Worm (Caenorhabditis elegans) whole organism, early embryonic: ENCODE measurements around the gene F54D5.9.
A peak's percentile ranks its signal among the peaks of the same experiment; 100 is the strongest.

Experiments used
- B0310.2 ChIP-seq: sonication (generic microtip); optimal IDR thresholded peaks from 2 replicates; lab custom pipeline; 2016; ENCODE audit warnings: mild to moderate bottlenecking, missing genetic modification characterization, missing compliant biosample characterization
- F13C5.2 ChIP-seq: sonication (generic microtip); optimal IDR thresholded peaks from 2 replicates; lab custom pipeline; 2017; ENCODE audit warnings: mild to moderate bottlenecking, missing genetic modification characterization, inconsistent platforms, missing compliant biosample characterization
- aly-1 ChIP-seq: sonication (generic microtip); optimal IDR thresholded peaks from 2 replicates; lab custom pipeline; 2016; ENCODE audit warnings: missing genetic modification characterization, missing compliant biosample characterization
- ama-1 ChIP-seq: fragments of 150-350 bp; optimal IDR thresholded peaks from 2 replicates; lab custom pipeline; 2014
- ceh-13 ChIP-seq: fragments of 200-800 bp; sonication (Bioruptor generic); optimal IDR thresholded peaks from 2 replicates; lab custom pipeline; 2018; ENCODE audit warnings: mild to moderate bottlenecking, missing genetic modification characterization, missing compliant biosample characterization
- ceh-36 ChIP-seq: sonication (generic microtip); optimal IDR thresholded peaks from 2 replicates; lab custom pipeline; 2016; ENCODE audit warnings: missing genetic modification characterization, inconsistent platforms, missing compliant biosample characterization
- ets-7 ChIP-seq: sonication (generic microtip); optimal IDR thresholded peaks from 2 replicates; lab custom pipeline; 2016; ENCODE audit warnings: missing genotype, missing genetic modification characterization, missing compliant biosample characterization
- flt-1 ChIP-seq: fragments of 200-800 bp; sonication (Bioruptor generic); IDR thresholded peaks from 2 replicates; pipeline ENCODE4 v1.3.6; 2022; ENCODE audit warnings: missing genetic modification characterization, missing compliant biosample characterization
- hmbx-1 ChIP-seq: sonication (generic microtip); optimal IDR thresholded peaks from 2 replicates; lab custom pipeline; 2016; ENCODE audit warnings: mild to moderate bottlenecking, missing genetic modification characterization, missing compliant biosample characterization
- hmg-4 ChIP-seq: fragments of 200-800 bp; sonication (Bioruptor generic); optimal IDR thresholded peaks from 2 replicates; lab custom pipeline; 2018; ENCODE audit warnings: mild to moderate bottlenecking, missing genetic modification characterization, missing compliant biosample characterization
- hnd-1 ChIP-seq: sonication (generic microtip); optimal IDR thresholded peaks from 2 replicates; lab custom pipeline; 2016; ENCODE audit warnings: missing genetic modification characterization, missing compliant biosample characterization
- pes-1 ChIP-seq: fragments of 200-800 bp; sonication (Bioruptor generic); IDR thresholded peaks from 2 replicates; pipeline ENCODE4 v1.3.6; 2022; ENCODE audit warnings: missing genetic modification reagents, missing genetic modification characterization, missing compliant biosample characterization
- scrt-1 ChIP-seq: fragments of 200-800 bp; sonication (Bioruptor generic); IDR thresholded peaks from 2 replicates; pipeline ENCODE4 v1.3.6; 2022; ENCODE audit warnings: missing genetic modification characterization, missing compliant biosample characterization
- sea-1 ChIP-seq: fragments of 200-800 bp; sonication (Bioruptor generic); conservative IDR thresholded peaks from 2 replicates; pipeline ENCODE4 v1.3.6; 2022; ENCODE audit warnings: missing genetic modification characterization, missing compliant biosample characterization
- tbx-11 ChIP-seq: fragments of 200-800 bp; sonication (Bioruptor generic); IDR thresholded peaks from 2 replicates; pipeline ENCODE4 v1.3.6; 2022; ENCODE audit warnings: missing genetic modification characterization, missing compliant biosample characterization
- tbx-37 ChIP-seq: fragments of 200-800 bp; sonication (Bioruptor generic); conservative IDR thresholded peaks from 2 replicates; pipeline ENCODE4 v1.3.6; 2022; ENCODE audit warnings: missing genetic modification reagents, missing genetic modification characterization, missing compliant biosample characterization
- tra-4 ChIP-seq: sonication (generic microtip); optimal IDR thresholded peaks from 2 replicates; lab custom pipeline; 2017; ENCODE audit warnings: missing genetic modification characterization, missing compliant biosample characterization

The F54D5.9 gene

ce11 chrII:11534429-11535099 is 10.1 kb downstream of the F54D5.9 start, which contains the start of gene Y62F5A.12:
Gene Y62F5A.12 (minus strand): TSS chrII:11534479.
- TF ChIP-seq hnd-1 (tag; lab: Kevin White, UChicago) (peak; percentile 36), tbx-37 (GFP tag; lab: Robert Waterston, UW) (peak; percentile 86), scrt-1 (GFP tag; lab: Robert Waterston, UW) (peak; percentile 71; the same call in 1 of the 2 replicates), hmg-4 (peak; percentile 13), ceh-13 (peak; percentile 14), sea-1 (GFP tag; lab: Robert Waterston, UW) (peak; percentile 79), tbx-11 (GFP tag; lab: Robert Waterston, UW) (peak; percentile 63), flt-1 (GFP tag; lab: Robert Waterston, UW) (peak; percentile 82), pes-1 (GFP tag; lab: Robert Waterston, UW) (peak; percentile 86), ets-7 (tag; lab: Kevin White, UChicago) (peak; percentile 70)

- no peak for TF ChIP-seq B0310.2
- TF ChIP-seq pes-1 (GFP tag; lab: Robert Waterston, UW), result no peak
- no peak for TF ChIP-seq F13C5.2 (tag; lab: Kevin White, UChicago)
- no peak for TF ChIP-seq tra-4 (tag; lab: Kevin White, UChicago)
- TF ChIP-seq ceh-36 (tag; lab: Kevin White, UChicago), result no peak
- TF ChIP-seq ama-1 (lab: Kevin White, UChicago), result no peak
- no peak for TF ChIP-seq ceh-13
- no peak for TF ChIP-seq ets-7 (tag; lab: Kevin White, UChicago)
- TF ChIP-seq tbx-11 (GFP tag; lab: Robert Waterston, UW), result no peak
Measured at ce11 chrII:11533716-11534115, 10.9 kb downstream of the F54D5.9 start, which contains the start of gene mdt-8. Gene mdt-8 (minus strand): TSS chrII:11533816.

- TF ChIP-seq aly-1 (tag; lab: Kevin White, UChicago) (no peak), ceh-36 (tag; lab: Kevin White, UChicago) (no peak), tbx-11 (GFP tag; lab: Robert Waterston, UW) (no peak)
Measured at ce11 chrII:11526954-11527353, 17.7 kb downstream of the F54D5.9 start, which contains the start of gene age-1. Gene age-1 (minus strand): TSS chrII:11527054.

ce11 chrII:11521300-11521699 is 23.3 kb downstream of the F54D5.9 start, which contains the start of gene Y62F5A.10:
Gene Y62F5A.10 (plus strand): TSS chrII:11521600.
- no peak for TF ChIP-seq ceh-36 (tag; lab: Kevin White, UChicago)
- TF ChIP-seq ama-1 (lab: Kevin White, UChicago), result no peak
- no peak for TF ChIP-seq B0310.2
- TF ChIP-seq ceh-13, result no peak
- no peak for TF ChIP-seq tbx-37 (GFP tag; lab: Robert Waterston, UW)
- TF ChIP-seq hnd-1 (tag; lab: Kevin White, UChicago), result no peak
- TF ChIP-seq pes-1 (GFP tag; lab: Robert Waterston, UW), result no peak
- TF ChIP-seq ets-7 (tag; lab: Kevin White, UChicago), result no peak
- TF ChIP-seq sea-1 (GFP tag; lab: Robert Waterston, UW), result no peak
- TF ChIP-seq hmg-4, result no peak

ce11 chrII:11518184-11518583 is 26.4 kb downstream of the F54D5.9 start, which contains the start of gene B0334.10:
Gene B0334.10 (plus strand): TSS chrII:11518484.
- TF ChIP-seq scrt-1 (GFP tag; lab: Robert Waterston, UW), result no peak
- TF ChIP-seq pes-1 (GFP tag; lab: Robert Waterston, UW), result no peak
- TF ChIP-seq flt-1 (GFP tag; lab: Robert Waterston, UW), result no peak
- no peak for TF ChIP-seq F13C5.2 (tag; lab: Kevin White, UChicago)
- no peak for TF ChIP-seq ceh-36 (tag; lab: Kevin White, UChicago)
- no peak for TF ChIP-seq aly-1 (tag; lab: Kevin White, UChicago)

DNA sequence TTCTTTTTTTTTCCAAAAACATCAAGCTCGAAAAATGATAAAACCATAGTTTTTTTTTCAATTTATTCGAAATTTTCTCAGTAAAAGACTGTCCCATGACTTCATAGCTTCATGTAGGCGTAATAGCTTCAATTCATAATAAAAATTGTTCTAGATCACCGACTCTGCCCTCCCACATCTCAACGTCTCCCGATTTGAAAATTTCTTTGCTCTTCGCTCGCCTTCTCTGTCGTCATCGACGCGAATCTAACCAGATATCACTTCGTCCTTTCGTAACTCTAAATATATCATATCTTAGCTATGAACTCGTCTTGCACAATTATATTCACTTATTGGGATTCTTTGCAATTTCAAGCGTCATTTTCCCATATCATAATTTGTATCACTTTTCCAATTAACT is 29.9 kb downstream of the F54D5.9 start, which contains the start of gene srh-44:
srh-44 (plus strand) TSS at position 301 of the 400 bp plus-strand sequence.
- no peak for TF ChIP-seq pes-1 (GFP tag; lab: Robert Waterston, UW)
- TF ChIP-seq ets-7 (tag; lab: Kevin White, UChicago), result no peak

ce11 chrII:11512921-11513320 is 31.7 kb downstream of the F54D5.9 start:
- TF ChIP-seq F13C5.2 (tag; lab: Kevin White, UChicago), result no peak
- TF ChIP-seq pes-1 (GFP tag; lab: Robert Waterston, UW), result no peak
- no peak for TF ChIP-seq tbx-37 (GFP tag; lab: Robert Waterston, UW)
- TF ChIP-seq hmbx-1, result no peak
- TF ChIP-seq scrt-1 (GFP tag; lab: Robert Waterston, UW), result no peak
- no peak for TF ChIP-seq sea-1 (GFP tag; lab: Robert Waterston, UW)
- TF ChIP-seq tbx-11 (GFP tag; lab: Robert Waterston, UW), result no peak
- TF ChIP-seq ets-7 (tag; lab: Kevin White, UChicago), result no peak
- no peak for TF ChIP-seq aly-1 (tag; lab: Kevin White, UChicago)
- TF ChIP-seq hmg-4, result no peak
- TF ChIP-seq tra-4 (tag; lab: Kevin White, UChicago), result no peak
- no peak for TF ChIP-seq ceh-36 (tag; lab: Kevin White, UChicago)

- TF ChIP-seq ets-7 (tag; lab: Kevin White, UChicago) (no peak), tbx-11 (GFP tag; lab: Robert Waterston, UW) (no peak), tbx-37 (GFP tag; lab: Robert Waterston, UW) (no peak), hmg-4 (no peak)
Measured at ce11 chrII:11510373-11510772, 34.3 kb downstream of the F54D5.9 start, which contains the start of gene npr-41. Gene npr-41 (plus strand): TSS chrII:11510673.
